Worm (Caenorhabditis elegans): ENCODE results near the gene zmp-1.

zmp-1 gene

ce11 chrIII:5940525-5940974, 7.8 kb upstream of the zmp-1 start (continued):
- TF ChIP-seq aptf-2 (GFP tag; conservative IDR thresholded peaks at IDR 0.05) (no peak), let-526 (GFP tag; IDR thresholded peaks at IDR 0.05) (peak; percentile 60; the same call in 1 of the 2 replicates), xnd-1 (tag; optimal IDR thresholded peaks at IDR 0.05) (no peak), ceh-100 (GFP tag; IDR thresholded peaks at IDR 0.05) (no peak), lin-35 (GFP tag; optimal IDR thresholded peaks at IDR 0.05) (peak in 1 of 3 experiments; percentile 24), egl-44 (GFP tag; IDR thresholded peaks at IDR 0.05) (peak; percentile 57; the same call in 1 of the 2 replicates), egrh-3 (GFP tag; IDR thresholded peaks at IDR 0.05) (no peak; the same call in 1 of the 2 replicates), cebp-2 (GFP tag; IDR thresholded peaks at IDR 0.05) (peak; percentile 22; the same call in 1 of the 2 replicates), rcor-1 (GFP tag; IDR thresholded peaks at IDR 0.05) (peak; percentile 58; the same call in 1 of the 2 replicates), snpc-1.1 (tag; optimal IDR thresholded peaks at IDR 0.05; ENCODE audit: insufficient read depth) (no peak), ZK185.1 (tag; optimal IDR thresholded peaks at IDR 0.05; ENCODE audit: poor library complexity, severe bottlenecking) (no peak), Y56A3A.18 (GFP tag; IDR thresholded peaks at IDR 0.05) (no peak), atf-7 (tag; optimal IDR thresholded peaks at IDR 0.05) (peak; percentile 67), ztf-22 (GFP tag; optimal IDR thresholded peaks at IDR 0.05) (no peak), mcd-1 (GFP tag; IDR thresholded peaks at IDR 0.05) (no peak), nhr-27 (tag; optimal IDR thresholded peaks at IDR 0.05) (peak; percentile 62), ceh-58 (GFP tag; IDR thresholded peaks at IDR 0.05) (peak; percentile 2; the same call in 1 of the 2 replicates), madf-10 (tag; optimal IDR thresholded peaks at IDR 0.05) (peak; percentile 44), ceh-40 (GFP tag; IDR thresholded peaks at IDR 0.05) (peak; percentile 22; the same call in 1 of the 2 replicates), snpc-4 (GFP tag; optimal IDR thresholded peaks at IDR 0.05) (no peak), snpc-4 (tag; optimal IDR thresholded peaks at IDR 0.05) (peak in 3 of 4 experiments; percentile 2 to 33 (median 16)), F55B11.4 (tag; optimal IDR thresholded peaks at IDR 0.05; ENCODE audit: borderline replicate concordance, insufficient read depth) (no peak), efl-1 (GFP tag; optimal IDR thresholded peaks at IDR 0.05) (no peak), hmg-1.2 (GFP tag; IDR thresholded peaks at IDR 0.05) (peak; percentile 60; the same call in 1 of the 2 replicates), nhr-179 (tag; optimal IDR thresholded peaks at IDR 0.05) (no peak), athp-1 (tag; optimal IDR thresholded peaks at IDR 0.05) (no peak), ztf-18 (tag; optimal IDR thresholded peaks at IDR 0.05) (peak; percentile 10), tbp1 (GFP tag; optimal IDR thresholded peaks at IDR 0.05) (peak; percentile 9), zim-3 (tag; optimal IDR thresholded peaks at IDR 0.05) (peak; percentile 66), lag-1 (GFP tag; IDR thresholded peaks at IDR 0.05) (no peak)

ce11 chrIII:5939453-5940296, 6.9 kb upstream of the zmp-1 start, which contains the start of gene ubq-1:
TSS of gene ubq-1 (plus strand) at chrIII:5940254.
- TF ChIP-seq F49E8.2 (tag; optimal IDR thresholded peaks at IDR 0.05; ENCODE audit: insufficient read depth): no peak
- TF ChIP-seq rpc-1 (optimal IDR thresholded peaks at IDR 0.05): no peak
- no peak for TF ChIP-seq rpc-1 (tag; optimal IDR thresholded peaks at IDR 0.05)
- TF ChIP-seq ama-1 (optimal IDR thresholded peaks at IDR 0.05): no peak
- TF ChIP-seq ama-1 (GFP tag; optimal IDR thresholded peaks at IDR 0.05): peak in 1 of 2 experiments; percentile 2
- TF ChIP-seq nhr-179 (tag; optimal IDR thresholded peaks at IDR 0.05): no peak
- no peak for TF ChIP-seq C06A6.2 (GFP tag; conservative IDR thresholded peaks at IDR 0.05)
- no peak for TF ChIP-seq nhr-80 (tag; optimal IDR thresholded peaks at IDR 0.05)
- TF ChIP-seq aptf-2 (GFP tag; conservative IDR thresholded peaks at IDR 0.05): no peak
- TF ChIP-seq lin-26 (GFP tag; IDR thresholded peaks at IDR 0.05): no peak
- TF ChIP-seq ztf-3 (GFP tag; optimal IDR thresholded peaks at IDR 0.05): no peak
- peak; percentile 48; the same call in 1 of the 2 replicates for TF ChIP-seq hsf-1 (GFP tag; IDR thresholded peaks at IDR 0.05)
- TF ChIP-seq lsl-1 (GFP tag; optimal IDR thresholded peaks at IDR 0.05): peak; percentile 27
- peak; percentile 60 for TF ChIP-seq ZK185.1 (tag; optimal IDR thresholded peaks at IDR 0.05; ENCODE audit: poor library complexity, severe bottlenecking)
- TF ChIP-seq dox-1 (GFP tag; IDR thresholded peaks at IDR 0.05): 0 out of 2 replicates have a peak, but pooled peaks have one; percentile 6
- peak; percentile 9 for TF ChIP-seq mel-28 (tag; optimal IDR thresholded peaks at IDR 0.05; ENCODE audit: borderline replicate concordance)
- TF ChIP-seq pbrm-1 (GFP tag; IDR thresholded peaks at IDR 0.05): no peak; the same call in 1 of the 2 replicates
- no peak for TF ChIP-seq F37B4.10 (GFP tag; IDR thresholded peaks at IDR 0.05)
- TF ChIP-seq F52B5.7 (tag; optimal IDR thresholded peaks at IDR 0.05): no peak
- no peak for TF ChIP-seq madf-10 (tag; optimal IDR thresholded peaks at IDR 0.05)
- TF ChIP-seq lin-40 (tag; optimal IDR thresholded peaks at IDR 0.05): no peak
- TF ChIP-seq egrh-3 (GFP tag; IDR thresholded peaks at IDR 0.05): peak; percentile 44; the same call in 1 of the 2 replicates

Data from whole organism, young adult.